Worm (Caenorhabditis elegans): ENCODE data around the gene srj-27.

The srj-27 gene

ce11 chrV:15143798-15144197, 16.5 kb upstream of the srj-27 start, which contains the start of gene K08F9.4:
Gene K08F9.4 (plus strand): TSS chrV:15144019.
- TF ChIP-seq tbx-7 (tag; optimal IDR thresholded peaks at IDR 0.05) (no peak), hlh-6 (tag; optimal IDR thresholded peaks at IDR 0.05) (no peak), elt-4 (tag; optimal IDR thresholded peaks at IDR 0.05) (no peak), lim-6 (tag; optimal IDR thresholded peaks at IDR 0.05) (no peak), ceh-2 (tag; optimal IDR thresholded peaks at IDR 0.05) (no peak), npax-4 (tag; optimal IDR thresholded peaks at IDR 0.05) (no peak), ztf-16 (tag; optimal IDR thresholded peaks at IDR 0.05) (no peak), K09A11.1 (tag; optimal IDR thresholded peaks at IDR 0.05; ENCODE audit: insufficient read depth) (no peak), pqm-1 (tag; optimal IDR thresholded peaks at IDR 0.05) (no peak), pax-1 (tag; optimal IDR thresholded peaks at IDR 0.05) (peak; percentile 54), ceh-24 (tag; optimal IDR thresholded peaks at IDR 0.05) (no peak), ceh-31 (tag; optimal IDR thresholded peaks at IDR 0.05) (peak; percentile 16)

ce11 chrV:15143285-15143684, 16.0 kb upstream of the srj-27 start, which contains the start of gene K08F9.1:
Gene K08F9.1 (minus strand): TSS chrV:15143385.
- TF ChIP-seq lim-6 (tag; optimal IDR thresholded peaks at IDR 0.05), result no peak
- no peak for TF ChIP-seq elt-2 (tag; optimal IDR thresholded peaks at IDR 0.05)
- TF ChIP-seq ceh-24 (tag; optimal IDR thresholded peaks at IDR 0.05), result no peak
- TF ChIP-seq pax-1 (tag; optimal IDR thresholded peaks at IDR 0.05), result no peak
- no peak for TF ChIP-seq pros-1 (tag; optimal IDR thresholded peaks at IDR 0.05)
- no peak for TF ChIP-seq ceh-34 (tag; optimal IDR thresholded peaks at IDR 0.05)
- TF ChIP-seq hlh-6 (tag; optimal IDR thresholded peaks at IDR 0.05), result no peak

- no peak for TF ChIP-seq ref-2 (tag; optimal IDR thresholded peaks at IDR 0.05)
- TF ChIP-seq ceh-48 (tag; optimal IDR thresholded peaks at IDR 0.05), result no peak
- no peak for TF ChIP-seq pag-3 (tag; optimal IDR thresholded peaks at IDR 0.05; ENCODE audit: borderline replicate concordance)
- no peak for TF ChIP-seq eyg-1 (tag; optimal IDR thresholded peaks at IDR 0.05)
- no peak for TF ChIP-seq sdc-2 (tag; optimal IDR thresholded peaks at IDR 0.05)
- no peak for TF ChIP-seq gmeb-2 (tag; optimal IDR thresholded peaks at IDR 0.05)
- TF ChIP-seq pha-4 (tag; optimal IDR thresholded peaks at IDR 0.05), result no peak
- TF ChIP-seq mec-3 (tag; optimal IDR thresholded peaks at IDR 0.05; ENCODE audit: borderline replicate concordance), result no peak
- no peak for TF ChIP-seq lim-6 (tag; optimal IDR thresholded peaks at IDR 0.05)
- no peak for TF ChIP-seq pqm-1 (tag; optimal IDR thresholded peaks at IDR 0.05)
- TF ChIP-seq pat-9 (tag; optimal IDR thresholded peaks at IDR 0.05), result no peak
- TF ChIP-seq sox-4 (tag; optimal IDR thresholded peaks at IDR 0.05), result no peak
- no peak for TF ChIP-seq ahr-1 (tag; optimal IDR thresholded peaks at IDR 0.05)
Observed at ce11 chrV:15140247-15140646, 12.9 kb upstream of the srj-27 start, which contains the start of gene K08F9.3. Gene K08F9.3 (plus strand): TSS chrV:15140547.

- no peak for TF ChIP-seq nhr-11 (tag; optimal IDR thresholded peaks at IDR 0.05)
- no peak for TF ChIP-seq ets-4 (tag; optimal IDR thresholded peaks at IDR 0.05)
- no peak for TF ChIP-seq fax-1 (tag; optimal IDR thresholded peaks at IDR 0.05)
- TF ChIP-seq syd-9 (tag; optimal IDR thresholded peaks at IDR 0.05), result no peak
- TF ChIP-seq sox-4 (tag; optimal IDR thresholded peaks at IDR 0.05), result no peak
- TF ChIP-seq unc-3 (GFP tag; conservative IDR thresholded peaks at IDR 0.05), result no peak
- TF ChIP-seq unc-3 (tag; optimal IDR thresholded peaks at IDR 0.05), result no peak
- TF ChIP-seq pha-4 (tag; optimal IDR thresholded peaks at IDR 0.05), result no peak
- TF ChIP-seq eyg-1 (tag; optimal IDR thresholded peaks at IDR 0.05), result no peak
Observed at ce11 chrV:15139811-15140210, 12.5 kb upstream of the srj-27 start.

- TF ChIP-seq che-1 (tag; optimal IDR thresholded peaks at IDR 0.05), result no peak
- peak; percentile 36 for TF ChIP-seq fax-1 (tag; optimal IDR thresholded peaks at IDR 0.05)
- no peak for TF ChIP-seq hlh-8 (tag; optimal IDR thresholded peaks at IDR 0.05)
- no peak for TF ChIP-seq sdc-2 (tag; optimal IDR thresholded peaks at IDR 0.05)
- no peak for TF ChIP-seq dve-1 (tag; optimal IDR thresholded peaks at IDR 0.05)
- peak; percentile 47 for TF ChIP-seq rnt-1 (tag; optimal IDR thresholded peaks at IDR 0.05)
- peak; percentile 88 for TF ChIP-seq unc-42 (tag; optimal IDR thresholded peaks at IDR 0.05)
- no peak for TF ChIP-seq ttx-3 (tag; optimal IDR thresholded peaks at IDR 0.05)
- TF ChIP-seq hlh-15 (tag; optimal IDR thresholded peaks at IDR 0.05), result no peak
- TF ChIP-seq fkh-10 (GFP tag; optimal IDR thresholded peaks at IDR 0.05), result no peak
- TF ChIP-seq C38D4.7 (GFP tag; optimal IDR thresholded peaks at IDR 0.05), result no peak
- TF ChIP-seq pat-9 (tag; optimal IDR thresholded peaks at IDR 0.05), result no peak
- TF ChIP-seq npax-4 (tag; optimal IDR thresholded peaks at IDR 0.05), result no peak
- TF ChIP-seq pag-3 (tag; optimal IDR thresholded peaks at IDR 0.05; ENCODE audit: borderline replicate concordance), result no peak
- TF ChIP-seq sox-4 (tag; optimal IDR thresholded peaks at IDR 0.05), result no peak
- no peak for TF ChIP-seq fkh-6 (tag; optimal IDR thresholded peaks at IDR 0.05)
- peak; percentile 24 for TF ChIP-seq ets-4 (tag; optimal IDR thresholded peaks at IDR 0.05)
- TF ChIP-seq ceh-2 (tag; optimal IDR thresholded peaks at IDR 0.05), result peak; percentile 62
- no peak for TF ChIP-seq madf-2 (tag; optimal IDR thresholded peaks at IDR 0.05)
- TF ChIP-seq tbx-7 (tag; optimal IDR thresholded peaks at IDR 0.05), result no peak
- TF ChIP-seq ahr-1 (tag; optimal IDR thresholded peaks at IDR 0.05), result peak; percentile 38
- peak; percentile 63 for TF ChIP-seq ceh-14 (tag; optimal IDR thresholded peaks at IDR 0.05)
- TF ChIP-seq ceh-18 (tag; optimal IDR thresholded peaks at IDR 0.05), result no peak
Observed at ce11 chrV:15136772-15137171, 9.5 kb upstream of the srj-27 start, which contains the start of gene aipl-1. Gene aipl-1 (minus strand): TSS chrV:15136801.
